Fruit fly (Drosophila melanogaster) whole organism, larva: ENCODE measurements around the gene Ack.

Source experiments
- noc ChIP-seq: fragments of 200-800 bp; sonication (Bioruptor generic); optimal IDR thresholded peaks from 3 replicates; lab custom pipeline; 2019; ENCODE audit warnings: missing biosample characterization, mild to moderate bottlenecking, missing genetic modification characterization, moderate library complexity

Gene Ack

DNA sequence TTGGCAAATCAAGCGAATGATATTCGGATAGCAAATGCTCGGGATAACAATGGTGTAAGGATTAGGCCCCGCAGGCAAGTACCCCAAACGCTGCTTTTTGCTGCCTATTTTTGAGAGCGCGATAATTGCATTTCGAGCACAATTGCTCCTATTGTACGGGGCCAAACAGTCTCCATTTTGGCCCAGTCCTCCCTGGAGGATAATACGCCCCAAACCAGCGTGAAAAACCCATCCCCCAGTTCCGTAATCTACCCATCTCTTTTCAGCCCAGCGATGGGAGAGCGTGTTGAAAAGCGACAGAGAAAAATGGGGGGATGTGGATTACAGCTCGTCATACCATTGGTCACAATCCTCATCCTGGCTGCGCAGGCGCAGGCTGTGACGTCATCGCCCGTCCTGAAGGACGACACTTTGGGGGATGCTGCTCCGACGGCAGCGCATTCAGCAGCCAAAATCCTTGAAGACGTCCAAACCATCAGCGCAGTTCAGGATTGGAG is 19.2 kb upstream of the Ack start, which contains the start of gene Gad1:
Gene Gad1, minus strand, starts transcription at position 51 of the 497 bp plus-strand sequence.
- no peak for TF ChIP-seq noc (tag; lab: Kevin White, UChicago)

dm6 chr3L:4092705-4093257 is 15.2 kb upstream of the Ack start, which contains the start of gene CG14990:
CG14990 (plus strand) TSS chr3L:4093207.
- TF ChIP-seq noc (tag; lab: Kevin White, UChicago) = no peak

dm6 chr3L:4096546-4096945 is 11.4 kb upstream of the Ack start:
- no peak for TF ChIP-seq noc (tag; lab: Kevin White, UChicago)

- no peak for TF ChIP-seq noc (tag; lab: Kevin White, UChicago)
These were observed 8.8 kb upstream of the Ack start for dm6 chr3L:4099194-4099593.

- peak; percentile 3 for TF ChIP-seq noc (tag; lab: Kevin White, UChicago)
These were observed 5.3 kb upstream of the Ack start, which contains the start of gene CG14995 for dm6 chr3L:4102496-4103257. CG14995 (minus strand) TSS chr3L:4103256.

- TF ChIP-seq noc (tag; lab: Kevin White, UChicago) = peak; percentile 48
These were observed 4.4 kb upstream of the Ack start, which contains the start of gene Fit1 for dm6 chr3L:4103258-4104247. Fit1 (plus strand) TSS chr3L:4103564.

DNA sequence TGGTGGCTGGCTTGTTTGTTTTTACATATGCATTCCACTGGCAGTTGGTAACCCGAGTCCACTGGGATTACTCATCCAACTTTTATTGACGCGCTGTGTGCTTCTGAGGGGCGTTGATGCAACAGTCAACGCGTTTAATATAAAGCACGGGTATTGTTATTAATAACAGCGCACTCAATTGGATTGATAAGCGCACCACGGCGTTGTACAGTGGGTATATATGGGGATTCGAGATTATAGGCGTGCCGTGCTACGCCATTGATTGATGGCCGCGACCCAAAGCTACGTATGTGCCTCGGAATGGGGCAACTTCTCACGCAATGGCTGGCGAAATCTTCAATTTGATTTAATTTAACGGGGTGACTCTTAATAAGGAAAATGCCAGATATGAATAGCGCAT is 866 bp upstream of the Ack start:
- TF ChIP-seq noc (tag; lab: Kevin White, UChicago) = no peak

DNA sequence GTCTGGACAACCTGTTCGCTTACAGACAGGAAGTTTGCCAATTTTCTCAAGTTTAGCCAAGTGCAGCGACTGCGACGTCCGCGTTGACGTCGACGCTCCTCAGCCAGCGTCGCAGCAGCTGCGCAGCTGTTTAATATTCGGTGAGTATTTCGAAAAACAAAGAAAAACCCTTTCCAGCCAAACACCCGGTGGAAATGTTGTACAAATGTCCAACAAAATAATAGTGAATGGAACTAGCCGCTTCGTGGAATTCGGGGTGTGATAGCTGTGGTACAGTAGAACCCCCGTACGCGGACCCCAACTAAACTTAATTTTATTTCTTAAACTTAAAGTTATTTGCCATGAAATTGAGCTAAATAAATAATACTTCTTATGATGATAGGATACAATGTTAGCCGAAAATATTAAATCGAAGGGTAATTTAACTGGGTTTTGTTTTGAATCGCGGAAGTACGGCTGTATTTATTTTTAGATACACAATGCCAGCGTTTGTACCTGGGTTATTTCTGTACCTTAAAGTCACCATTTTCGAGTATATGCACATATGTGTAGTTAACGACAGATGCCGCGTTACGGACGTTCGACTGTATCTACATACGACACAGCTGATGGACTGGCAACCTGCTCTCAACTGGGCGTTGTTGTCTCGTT is 983 bp downstream of the Ack start:
- peak; percentile 86 for TF ChIP-seq noc (tag; lab: Kevin White, UChicago)

DNA sequence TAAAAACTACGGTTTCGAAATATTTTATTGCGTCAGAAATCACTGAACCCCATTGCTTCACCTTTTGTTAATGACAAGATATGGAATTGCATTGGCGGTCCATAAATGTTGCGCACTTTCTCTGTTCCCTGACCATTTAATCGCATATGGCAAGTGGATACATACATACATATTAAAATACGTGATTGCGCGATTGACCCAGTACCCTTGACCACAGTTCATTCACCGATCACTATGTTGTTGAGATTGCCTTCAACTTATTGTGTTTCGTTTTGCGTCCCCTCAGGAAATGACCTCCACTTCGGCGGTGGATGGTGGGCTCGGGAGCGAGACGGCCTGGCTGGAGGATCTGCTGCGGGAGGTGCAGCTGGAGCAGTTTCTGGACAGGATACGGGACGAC is 2.2 kb downstream of the Ack start:
- no peak for TF ChIP-seq noc (tag; lab: Kevin White, UChicago)

- TF ChIP-seq noc (tag; lab: Kevin White, UChicago) = no peak
These were observed 6.0 kb downstream of the Ack start for dm6 chr3L:4113998-4114397.

- TF ChIP-seq noc (tag; lab: Kevin White, UChicago) = no peak
These were observed 7.1 kb downstream of the Ack start for dm6 chr3L:4115107-4115506.

dm6 chr3L:4115701-4116100 is 7.7 kb downstream of the Ack start:
- no peak for TF ChIP-seq noc (tag; lab: Kevin White, UChicago)

dm6 chr3L:4116490-4117367 is 8.7 kb downstream of the Ack start:
- peak; percentile 89 for TF ChIP-seq noc (tag; lab: Kevin White, UChicago)

DNA sequence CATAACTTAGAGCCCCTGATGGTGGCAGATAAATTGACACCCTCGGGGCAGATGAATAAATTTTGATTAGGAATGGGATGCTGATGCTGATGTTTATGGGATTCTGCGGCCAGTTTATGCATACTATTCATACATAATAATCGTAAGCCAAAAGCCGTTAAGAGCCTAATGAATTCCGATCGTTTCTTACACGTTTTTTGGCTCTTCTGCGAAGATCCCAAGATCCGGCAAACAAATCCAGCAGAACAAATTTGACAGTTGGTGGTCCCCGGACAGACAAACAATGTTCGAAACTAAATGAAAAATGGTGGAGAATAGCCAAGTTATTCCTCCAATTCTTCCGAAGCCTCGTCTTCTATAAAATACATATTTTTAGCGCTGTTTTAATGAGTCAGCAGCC is 9.5 kb downstream of the Ack start:
- TF ChIP-seq noc (tag; lab: Kevin White, UChicago) = peak; percentile 33
